Worm (Caenorhabditis elegans) whole organism, early embryonic: ENCODE measurements around the gene F18F11.4.

ENCODE experiments used
- B0310.2 ChIP-seq: sonication (generic microtip); optimal IDR thresholded peaks from 2 replicates; lab custom pipeline; 2016; ENCODE audit warnings: mild to moderate bottlenecking, missing genetic modification characterization, missing compliant biosample characterization
- aly-1 ChIP-seq: sonication (generic microtip); optimal IDR thresholded peaks from 2 replicates; lab custom pipeline; 2016; ENCODE audit warnings: missing genetic modification characterization, missing compliant biosample characterization
- ama-1 ChIP-seq: fragments of 150-350 bp; optimal IDR thresholded peaks from 2 replicates; lab custom pipeline; 2014
- ceh-13 ChIP-seq: fragments of 200-800 bp; sonication (Bioruptor generic); optimal IDR thresholded peaks from 2 replicates; lab custom pipeline; 2018; ENCODE audit warnings: mild to moderate bottlenecking, missing genetic modification characterization, missing compliant biosample characterization
- ceh-36 ChIP-seq: sonication (generic microtip); optimal IDR thresholded peaks from 2 replicates; lab custom pipeline; 2016; ENCODE audit warnings: missing genetic modification characterization, inconsistent platforms, missing compliant biosample characterization
- ets-7 ChIP-seq: sonication (generic microtip); optimal IDR thresholded peaks from 2 replicates; lab custom pipeline; 2016; ENCODE audit warnings: missing genotype, missing genetic modification characterization, missing compliant biosample characterization
- flt-1 ChIP-seq: fragments of 200-800 bp; sonication (Bioruptor generic); IDR thresholded peaks from 2 replicates; pipeline ENCODE4 v1.3.6; 2022; ENCODE audit warnings: missing genetic modification characterization, missing compliant biosample characterization
- hmg-4 ChIP-seq: fragments of 200-800 bp; sonication (Bioruptor generic); optimal IDR thresholded peaks from 2 replicates; lab custom pipeline; 2018; ENCODE audit warnings: mild to moderate bottlenecking, missing genetic modification characterization, missing compliant biosample characterization
- hnd-1 ChIP-seq: sonication (generic microtip); optimal IDR thresholded peaks from 2 replicates; lab custom pipeline; 2016; ENCODE audit warnings: missing genetic modification characterization, missing compliant biosample characterization
- pes-1 ChIP-seq: fragments of 200-800 bp; sonication (Bioruptor generic); IDR thresholded peaks from 2 replicates; pipeline ENCODE4 v1.3.6; 2022; ENCODE audit warnings: missing genetic modification reagents, missing genetic modification characterization, missing compliant biosample characterization
- scrt-1 ChIP-seq: fragments of 200-800 bp; sonication (Bioruptor generic); IDR thresholded peaks from 2 replicates; pipeline ENCODE4 v1.3.6; 2022; ENCODE audit warnings: missing genetic modification characterization, missing compliant biosample characterization
- tbx-37 ChIP-seq: fragments of 200-800 bp; sonication (Bioruptor generic); conservative IDR thresholded peaks from 2 replicates; pipeline ENCODE4 v1.3.6; 2022; ENCODE audit warnings: missing genetic modification reagents, missing genetic modification characterization, missing compliant biosample characterization

ce11 chrIV:307205-307604 is 23.4 kb upstream of the F18F11.4 start, which contains the start of gene swt-1:
- TF ChIP-seq ceh-13 (no peak), pes-1 (GFP tag; lab: Robert Waterston, UW) (no peak), aly-1 (tag; lab: Kevin White, UChicago) (no peak), hmg-4 (GFP tag; lab: Kevin White, UChicago) (no peak), ama-1 (lab: Kevin White, UChicago) (no peak), tbx-37 (GFP tag; lab: Robert Waterston, UW) (no peak), ceh-36 (tag; lab: Kevin White, UChicago) (no peak), ets-7 (no peak), scrt-1 (GFP tag; lab: Robert Waterston, UW) (no peak), flt-1 (GFP tag; lab: Robert Waterston, UW) (no peak), hnd-1 (tag; lab: Kevin White, UChicago) (no peak), B0310.2 (tag; lab: Kevin White, UChicago) (no peak)
